Fruit fly (Drosophila melanogaster) whole organism: ENCODE data around the gene osa.

ENCODE experiments used
- CG8478 ChIP-seq: fragments of >200 bp; optimal IDR thresholded peaks from 2 replicates; lab custom pipeline; 2018; ENCODE audit warnings: inconsistent platforms
- Dll ChIP-seq: fragments of >200 bp; optimal IDR thresholded peaks from 2 replicates; lab custom pipeline; 2017
- EcR ChIP-seq, 2 experiments: fragments of >200 bp; optimal IDR thresholded peaks; 2 replicates each; lab custom pipeline; 2017; ENCODE audit warnings: missing biosample characterization in 2 of 2, missing genetic modification characterization in 2 of 2, missing genetic modification reagents in 2 of 2
- pan ChIP-seq: fragments of >200 bp; optimal IDR thresholded peaks from 2 replicates; lab custom pipeline; 2017
- usp ChIP-seq: fragments of >200 bp; optimal IDR thresholded peaks from 2 replicates; lab custom pipeline; 2017; ENCODE audit warnings: missing biosample characterization, missing genetic modification characterization, mixed read lengths

- no peak for TF ChIP-seq usp (GFP tag; lab: Kevin White, UChicago)
- TF ChIP-seq Dll (lab: Kevin White, UChicago) = no peak
- TF ChIP-seq pan (lab: Kevin White, UChicago) = no peak
- no peak for TF ChIP-seq EcR (GFP tag; optimal IDR thresholded peaks at IDR 0.05; lab: Kevin White, UChicago)
- no peak for TF ChIP-seq CG8478 (lab: Kevin White, UChicago)
These were observed 61.2 kb downstream of the osa start for dm6 chr3R:17656923-17657322.
